Worm (Caenorhabditis elegans): ENCODE measurements around the gene aaim-1.

Gene aaim-1

DNA sequence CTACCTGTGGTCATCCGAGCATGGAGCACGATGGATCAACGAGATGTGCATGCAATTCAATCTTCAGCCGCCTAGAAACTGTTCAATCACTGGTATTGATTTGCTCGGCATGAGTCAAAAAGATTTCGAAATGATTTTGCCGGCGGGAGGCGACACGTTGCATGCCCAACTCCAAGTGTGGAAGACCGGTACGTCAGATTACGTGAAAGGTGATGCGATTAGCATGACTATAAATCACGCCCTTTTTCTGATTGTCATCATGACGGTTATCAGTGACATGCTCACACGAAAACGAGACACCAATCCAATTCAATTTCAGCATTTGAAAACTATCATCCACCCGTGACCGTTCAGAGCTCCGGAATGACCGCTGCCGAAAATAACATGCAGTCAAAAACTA lies 41.6 kb downstream of the aaim-1 start:
- TF ChIP-seq ceh-8 (GFP tag; optimal IDR thresholded peaks at IDR 0.05) (no peak), lin-13 (GFP tag; optimal IDR thresholded peaks at IDR 0.05) (no peak), elt-2 (tag; optimal IDR thresholded peaks at IDR 0.05) (peak; percentile 51), ceh-82 (tag; optimal IDR thresholded peaks at IDR 0.05) (no peak), isw-1 (GFP tag; IDR thresholded peaks at IDR 0.05) (no peak), C16A3.4 (tag; optimal IDR thresholded peaks at IDR 0.05) (no peak), lin-15B (tag; optimal IDR thresholded peaks at IDR 0.05) (no peak), tlp-1 (tag; optimal IDR thresholded peaks at IDR 0.05) (peak; percentile 26), ztf-11 (tag; optimal IDR thresholded peaks at IDR 0.05) (no peak), elt-3 (tag; optimal IDR thresholded peaks at IDR 0.05) (no peak), aly-2 (tag; optimal IDR thresholded peaks at IDR 0.05) (no peak), pag-3 (tag; optimal IDR thresholded peaks at IDR 0.05; ENCODE audit: borderline replicate concordance, insufficient read depth) (no peak), ztf-4 (tag; optimal IDR thresholded peaks at IDR 0.05) (no peak), hpl-2 (GFP tag; optimal IDR thresholded peaks at IDR 0.05) (no peak)

DNA sequence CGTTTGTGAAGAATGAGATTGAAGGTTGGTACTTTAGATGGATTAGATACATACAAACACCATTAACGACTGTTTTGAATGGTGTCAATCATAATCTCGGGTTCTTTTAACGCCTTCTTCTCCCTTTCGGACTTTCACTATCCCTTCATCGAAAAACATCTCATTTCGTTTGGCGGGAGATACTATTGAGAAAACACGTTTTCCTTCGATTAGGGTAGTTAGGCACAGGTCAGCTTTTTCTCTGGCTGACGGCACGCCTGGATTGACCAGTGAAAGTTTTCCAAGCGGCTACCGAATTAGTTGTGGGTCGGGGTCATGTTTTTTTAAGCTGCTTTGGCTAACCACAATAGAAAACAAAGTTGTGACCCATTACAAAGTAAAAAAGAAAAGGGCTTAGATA lies 42.3 kb downstream of the aaim-1 start:
- peak; percentile 98 for TF ChIP-seq blmp-1 (tag; optimal IDR thresholded peaks at IDR 0.05)
- TF ChIP-seq unc-86 (tag; optimal IDR thresholded peaks at IDR 0.05) = no peak

DNA sequence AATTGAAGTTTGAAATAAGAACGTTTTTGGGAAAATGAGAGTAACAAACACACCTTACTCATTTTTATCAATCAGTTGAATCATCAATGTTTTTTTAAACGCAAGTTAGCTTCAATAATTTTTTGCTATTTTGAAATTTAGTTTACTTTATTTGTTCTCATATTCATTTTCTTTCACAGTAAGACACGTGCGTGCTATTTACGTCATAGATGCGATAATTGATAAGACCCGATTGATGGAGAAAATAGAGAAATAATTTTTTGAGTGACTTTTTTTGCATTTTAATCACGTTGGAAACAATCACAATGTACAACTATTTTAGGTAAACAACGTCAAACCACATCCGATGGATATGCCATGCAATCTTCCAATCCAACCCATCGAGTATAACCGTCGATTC lies 42.8 kb downstream of the aaim-1 start:
- TF ChIP-seq nhr-20 (tag; optimal IDR thresholded peaks at IDR 0.05) (peak; percentile 33), lir-3 (tag; optimal IDR thresholded peaks at IDR 0.05; ENCODE audit: poor library complexity) (no peak), isw-1 (GFP tag; IDR thresholded peaks at IDR 0.05) (no peak), nhr-71 (tag; optimal IDR thresholded peaks at IDR 0.05) (peak; percentile 14), elt-2 (tag; optimal IDR thresholded peaks at IDR 0.05) (peak; percentile 8)

DNA sequence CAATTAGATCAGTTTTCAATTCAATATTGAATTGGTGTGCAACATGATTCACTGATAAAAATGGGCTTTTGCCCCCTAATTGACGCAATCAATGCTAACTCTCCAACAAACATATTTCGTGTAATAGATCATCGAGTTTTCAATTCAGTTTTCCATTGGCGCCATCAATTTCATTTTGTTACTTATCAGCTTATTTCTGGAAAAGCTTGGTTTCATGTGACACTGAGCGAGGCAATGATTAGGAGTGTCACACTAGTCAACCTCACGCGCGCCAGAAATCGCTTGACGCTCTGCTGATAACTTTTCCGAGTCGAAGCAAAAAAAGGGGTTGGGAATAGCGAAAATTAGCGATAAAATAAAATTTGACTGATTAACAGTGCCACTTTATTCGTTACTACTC lies 43.7 kb downstream of the aaim-1 start, which contains the start of gene ets-4:
Gene ets-4 (plus strand): TSS at position 347 of the 400 bp plus-strand sequence.
- TF ChIP-seq pqm-1 (tag; optimal IDR thresholded peaks at IDR 0.05) (peak; percentile 78), unc-130 (tag; optimal IDR thresholded peaks at IDR 0.05) (no peak), nhr-19 (GFP tag; conservative IDR thresholded peaks at IDR 0.05) (no peak), ceh-8 (GFP tag; optimal IDR thresholded peaks at IDR 0.05) (no peak), nhr-237 (tag; optimal IDR thresholded peaks at IDR 0.05) (no peak), lin-14 (GFP tag; optimal IDR thresholded peaks at IDR 0.05) (peak; percentile 4), C16A3.4 (tag; optimal IDR thresholded peaks at IDR 0.05) (peak; percentile 0), skn-1 (tag; optimal IDR thresholded peaks at IDR 0.05) (no peak), mep-1 (tag; optimal IDR thresholded peaks at IDR 0.05) (no peak), lir-3 (tag; optimal IDR thresholded peaks at IDR 0.05; ENCODE audit: poor library complexity) (no peak), zip-4 (GFP tag; optimal IDR thresholded peaks at IDR 0.05) (no peak), tlp-1 (tag; optimal IDR thresholded peaks at IDR 0.05) (peak; percentile 35), fkh-10 (GFP tag; optimal IDR thresholded peaks at IDR 0.05) (no peak), jun-1 (tag; optimal IDR thresholded peaks at IDR 0.05) (peak; percentile 40), Y116A8C.19 (tag; optimal IDR thresholded peaks at IDR 0.05; ENCODE audit: borderline replicate concordance) (no peak), mab-9 (GFP tag; IDR thresholded peaks at IDR 0.05) (no peak), vab-15 (tag; optimal IDR thresholded peaks at IDR 0.05) (no peak), grh-1 (GFP tag; IDR thresholded peaks at IDR 0.05) (no peak), fkh-4 (tag; optimal IDR thresholded peaks at IDR 0.05; ENCODE audit: borderline replicate concordance) (no peak), hpl-2 (GFP tag; optimal IDR thresholded peaks at IDR 0.05) (no peak), ceh-82 (tag; optimal IDR thresholded peaks at IDR 0.05) (no peak), elt-2 (tag; optimal IDR thresholded peaks at IDR 0.05) (peak; percentile 97), nhr-90 (tag; optimal IDR thresholded peaks at IDR 0.05; ENCODE audit: poor library complexity) (peak; percentile 39), dsc-1 (tag; optimal IDR thresholded peaks at IDR 0.05) (no peak), C04F5.9 (tag; optimal IDR thresholded peaks at IDR 0.05) (no peak), ces-1 (GFP tag; optimal IDR thresholded peaks at IDR 0.05) (no peak), nhr-20 (tag; optimal IDR thresholded peaks at IDR 0.05) (peak; percentile 18), efl-1 (optimal IDR thresholded peaks at IDR 0.05) (no peak), efl-1 (GFP tag; optimal IDR thresholded peaks at IDR 0.05 in 1 of 2) (peak in 1 of 2 experiments; percentile 45), nhr-12 (tag; optimal IDR thresholded peaks at IDR 0.05) (no peak), nhr-71 (tag; optimal IDR thresholded peaks at IDR 0.05) (peak; percentile 37), lin-35 (GFP tag; optimal IDR thresholded peaks at IDR 0.05) (peak in 1 of 2 experiments; percentile 29), mdl-1 (tag; optimal IDR thresholded peaks at IDR 0.05) (peak in 1 of 2 experiments; percentile 44), C34B4.2 (tag; optimal IDR thresholded peaks at IDR 0.05) (no peak), nhr-47 (tag; optimal IDR thresholded peaks at IDR 0.05) (no peak), ztf-4 (tag; optimal IDR thresholded peaks at IDR 0.05) (no peak), fos-1 (tag; optimal IDR thresholded peaks at IDR 0.05) (no peak)

Measured in whole organism, L1 larva.